Fruit fly (Drosophila melanogaster) S2 (cell line): ENCODE results near the gene abd-A.

Source experiments
- CG8478 ChIP-seq: fragments of >200 bp; optimal IDR thresholded peaks from 2 replicates; lab custom pipeline; 2018
- CTCF ChIP-seq, 2 experiments: fragments of >200 bp; optimal IDR thresholded peaks; 2 replicates each; lab custom pipeline; 2018

DNA sequence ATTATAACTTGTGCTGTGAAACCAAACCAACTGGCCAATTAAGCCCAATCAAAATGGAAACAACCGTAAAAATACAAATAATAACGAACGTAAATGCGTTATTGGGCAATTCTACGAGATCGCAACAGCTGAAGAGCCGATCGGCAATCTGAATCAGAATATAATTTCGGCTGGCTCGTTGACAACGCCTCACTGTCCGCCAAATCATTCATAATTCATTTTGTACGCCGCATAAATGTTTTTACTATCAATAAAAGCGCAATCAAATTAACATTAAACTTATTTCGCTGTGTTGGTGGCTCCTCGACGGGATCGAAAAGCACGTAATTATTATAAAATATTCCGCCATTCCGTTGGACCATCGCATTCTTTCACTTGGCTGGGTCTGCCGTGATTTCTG, 10.9 kb upstream of the abd-A start:
- TF ChIP-seq CTCF (optimal IDR thresholded peaks at IDR 0.05; lab: Kevin White, UChicago) = no peak
- no peak for TF ChIP-seq CG8478 (lab: Kevin White, UChicago)
